Fruit fly (Drosophila melanogaster) S2 (cell line): ENCODE measurements around the gene bun.

Experiments used
- CG8478 ChIP-seq: fragments of >200 bp; optimal IDR thresholded peaks from 2 replicates; lab custom pipeline; 2018
- CTCF ChIP-seq, 2 experiments: fragments of >200 bp; optimal IDR thresholded peaks; 2 replicates each; lab custom pipeline; 2018

Gene bun

dm6 chr2L:12545335-12546025 is 931 bp downstream of the bun start:
- TF ChIP-seq CG8478 (lab: Kevin White, UChicago) = no peak
- no peak for TF ChIP-seq CTCF (optimal IDR thresholded peaks at IDR 0.05; lab: Kevin White, UChicago)

- no peak for TF ChIP-seq CG8478 (lab: Kevin White, UChicago)
- no peak for TF ChIP-seq CTCF (optimal IDR thresholded peaks at IDR 0.05; lab: Kevin White, UChicago)
Measured at dm6 chr2L:12543851-12544250, 2.6 kb downstream of the bun start.

- TF ChIP-seq CG8478 (lab: Kevin White, UChicago) (no peak), CTCF (optimal IDR thresholded peaks at IDR 0.05; lab: Kevin White, UChicago) (no peak)
Measured at dm6 chr2L:12543107-12543615, 3.2 kb downstream of the bun start.

dm6 chr2L:12542018-12542417 is 4.4 kb downstream of the bun start:
- TF ChIP-seq CG8478 (lab: Kevin White, UChicago) = no peak

- TF ChIP-seq CG8478 (lab: Kevin White, UChicago) = no peak
- peak; percentile 84 to 91 for TF ChIP-seq CTCF (optimal IDR thresholded peaks at IDR 0.05; lab: Kevin White, UChicago)
Measured at dm6 chr2L:12540246-12540645, 6.2 kb downstream of the bun start.

- TF ChIP-seq CTCF (optimal IDR thresholded peaks at IDR 0.05; lab: Kevin White, UChicago) (no peak), CG8478 (lab: Kevin White, UChicago) (no peak)
Measured at dm6 chr2L:12539334-12539733, 7.1 kb downstream of the bun start.

dm6 chr2L:12535637-12536038 is 10.8 kb downstream of the bun start:
- TF ChIP-seq CG8478 (lab: Kevin White, UChicago) (no peak), CTCF (optimal IDR thresholded peaks at IDR 0.05; lab: Kevin White, UChicago) (no peak)

- no peak for TF ChIP-seq CG8478 (lab: Kevin White, UChicago)
- no peak for TF ChIP-seq CTCF (optimal IDR thresholded peaks at IDR 0.05; lab: Kevin White, UChicago)
Measured at dm6 chr2L:12533671-12534402, 12.6 kb downstream of the bun start.

dm6 chr2L:12532628-12533027 is 13.8 kb downstream of the bun start:
- TF ChIP-seq CTCF (optimal IDR thresholded peaks at IDR 0.05; lab: Kevin White, UChicago) (no peak), CG8478 (lab: Kevin White, UChicago) (no peak)

- TF ChIP-seq CTCF (optimal IDR thresholded peaks at IDR 0.05; lab: Kevin White, UChicago) (no peak), CG8478 (lab: Kevin White, UChicago) (no peak)
Measured at dm6 chr2L:12529949-12530849, 16.2 kb downstream of the bun start.

dm6 chr2L:12529029-12529948 is 17.1 kb downstream of the bun start:
- TF ChIP-seq CTCF (optimal IDR thresholded peaks at IDR 0.05; lab: Kevin White, UChicago) (no peak), CG8478 (lab: Kevin White, UChicago) (no peak)

dm6 chr2L:12528376-12528775 is 18.0 kb downstream of the bun start:
- no peak for TF ChIP-seq CTCF (optimal IDR thresholded peaks at IDR 0.05; lab: Kevin White, UChicago)
- no peak for TF ChIP-seq CG8478 (lab: Kevin White, UChicago)

dm6 chr2L:12527590-12527989 is 18.8 kb downstream of the bun start:
- no peak for TF ChIP-seq CTCF (optimal IDR thresholded peaks at IDR 0.05; lab: Kevin White, UChicago)
- no peak for TF ChIP-seq CG8478 (lab: Kevin White, UChicago)

- TF ChIP-seq CTCF (optimal IDR thresholded peaks at IDR 0.05; lab: Kevin White, UChicago) = no peak
- TF ChIP-seq CG8478 (lab: Kevin White, UChicago) = no peak
Measured at dm6 chr2L:12524139-12524538, 22.3 kb downstream of the bun start.
